Fruit fly (Drosophila melanogaster): Measurements from ENCODE around the gene Ibf2.

Gene Ibf2

DNA sequence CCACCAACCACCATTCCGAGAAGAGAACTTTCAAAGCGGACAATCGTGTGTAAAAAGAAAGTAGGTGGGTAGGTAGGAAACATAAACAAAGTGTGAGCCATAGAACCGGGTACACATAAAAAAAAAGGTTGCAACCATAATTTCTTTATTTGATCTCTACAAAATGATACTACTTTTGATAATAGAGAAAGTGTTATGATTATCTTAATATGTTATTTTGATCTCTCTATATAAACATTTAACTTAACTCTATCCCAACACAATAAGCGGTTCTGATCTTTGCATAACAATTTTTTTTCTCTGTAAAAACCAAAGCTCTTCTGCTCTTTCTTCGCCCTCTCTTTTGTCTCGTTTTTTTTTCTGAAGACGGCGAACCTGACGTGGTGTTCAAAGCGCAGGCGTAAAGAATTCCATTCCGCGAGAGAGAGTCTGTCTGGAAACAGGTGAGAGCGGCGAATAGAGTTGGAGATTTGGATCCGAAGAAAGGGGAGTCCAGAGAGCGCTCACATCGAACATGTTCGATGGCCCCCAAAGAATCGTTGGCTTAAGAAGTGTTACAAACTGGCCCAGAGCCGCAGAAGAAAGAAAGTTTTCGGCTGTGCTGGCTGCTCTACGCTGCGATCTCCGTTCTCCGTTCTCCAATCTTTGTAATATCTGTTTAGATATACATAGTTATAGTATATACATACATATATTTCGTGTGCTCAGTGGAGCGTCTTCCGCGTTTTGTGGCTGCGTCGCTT lies 11.3 kb downstream of the Ibf2 start (continued):
- TF ChIP-seq toy (GFP tag; IDR thresholded peaks at IDR 0.05) (no peak), CG8290 (GFP tag; optimal IDR thresholded peaks at IDR 0.05) (peak; percentile 27), CG8290 (tag; optimal IDR thresholded peaks at IDR 0.05) (peak in 1 of 2 experiments; percentile 6), CG5953 (GFP tag; IDR thresholded peaks at IDR 0.05) (peak; percentile 7; the same call in 1 of the 2 replicates), vfl (GFP tag; optimal IDR thresholded peaks at IDR 0.05) (peak; percentile 17), Oaz (GFP tag; IDR thresholded peaks at IDR 0.05) (no peak), NC2β (GFP tag; optimal IDR thresholded peaks at IDR 0.05) (peak; percentile 62), unc-4 (GFP tag; IDR thresholded peaks at IDR 0.05; ENCODE audit: partially characterized antibody) (no peak), gfzf (GFP tag; optimal IDR thresholded peaks at IDR 0.05) (no peak), Hr39 (optimal IDR thresholded peaks at IDR 0.05) (no peak), tll (GFP tag; optimal IDR thresholded peaks at IDR 0.05) (no peak), Dll (GFP tag; IDR thresholded peaks at IDR 0.05; ENCODE audit: partially characterized antibody) (no peak), Atf-2 (GFP tag; optimal IDR thresholded peaks at IDR 0.05) (peak; percentile 38), Lim3 (GFP tag; IDR thresholded peaks at IDR 0.05) (no peak), Sox100B (GFP tag; optimal IDR thresholded peaks at IDR 0.05) (peak; percentile 71), dm (GFP tag; optimal IDR thresholded peaks at IDR 0.05) (peak; percentile 39), sr (GFP tag; IDR thresholded peaks at IDR 0.05) (no peak), CG15514 (GFP tag; optimal IDR thresholded peaks at IDR 0.05) (no peak), lilli (GFP tag; optimal IDR thresholded peaks at IDR 0.05) (peak; percentile 30), Blimp-1 (GFP tag; optimal IDR thresholded peaks at IDR 0.05) (peak; percentile 84), fd96Cb (tag; optimal IDR thresholded peaks at IDR 0.05) (peak; percentile 69), CG11456 (GFP tag; IDR thresholded peaks at IDR 0.05) (no peak), CG9609 (GFP tag; optimal IDR thresholded peaks at IDR 0.05) (no peak), CG9215 (GFP tag; IDR thresholded peaks at IDR 0.05) (no peak), eve (GFP tag; optimal IDR thresholded peaks at IDR 0.05) (no peak), CG7839 (tag; optimal IDR thresholded peaks at IDR 0.05) (peak; percentile 72), CG17186 (GFP tag; optimal IDR thresholded peaks at IDR 0.05) (no peak), sna (GFP tag; IDR thresholded peaks at IDR 0.05; ENCODE audit: partially characterized antibody) (no peak), CrebB (tag; optimal IDR thresholded peaks at IDR 0.05) (peak; percentile 25), CG7357 (GFP tag; IDR thresholded peaks at IDR 0.05) (peak; percentile 26; the same call in 1 of the 3 replicates), CG8359 (GFP tag; optimal IDR thresholded peaks at IDR 0.05; ENCODE audit: borderline replicate concordance) (peak; percentile 65), Xrp1 (GFP tag; IDR thresholded peaks at IDR 0.05) (peak; percentile 81), Hsf (GFP tag; optimal IDR thresholded peaks at IDR 0.05) (peak; percentile 60), CG2678 (tag; optimal IDR thresholded peaks at IDR 0.05) (peak; percentile 82), Bgb (GFP tag; IDR thresholded peaks at IDR 0.05; ENCODE audit: partially characterized antibody) (no peak), CG8281 (tag; optimal IDR thresholded peaks at IDR 0.05) (no peak), Sry-β (GFP tag; optimal IDR thresholded peaks at IDR 0.05) (peak; percentile 15), gsb (GFP tag; IDR thresholded peaks at IDR 0.05) (no peak), CG2889 (GFP tag; IDR thresholded peaks at IDR 0.05) (no peak), bsh (GFP tag; optimal IDR thresholded peaks at IDR 0.05) (peak; percentile 74 to 90), bigmax (GFP tag; optimal IDR thresholded peaks at IDR 0.05) (no peak), BEAF-32 (GFP tag; optimal IDR thresholded peaks at IDR 0.05) (no peak), Fer3 (tag; optimal IDR thresholded peaks at IDR 0.05) (peak; percentile 43), CG7963 (GFP tag; IDR thresholded peaks at IDR 0.05; ENCODE audit: partially characterized antibody) (no peak), CG18599 (GFP tag; optimal IDR thresholded peaks at IDR 0.05) (peak; percentile 18), CG7786 (GFP tag; optimal IDR thresholded peaks at IDR 0.05) (peak; percentile 5), nau (GFP tag; optimal IDR thresholded peaks at IDR 0.05) (no peak), CG1233 (GFP tag; optimal IDR thresholded peaks at IDR 0.05) (peak; percentile 44), tin (GFP tag; optimal IDR thresholded peaks at IDR 0.05) (peak; percentile 68)

Measured in whole organism, embryonic.